Fruit fly (Drosophila melanogaster) whole organism, wandering third instar larva: ENCODE results near the gene CG6565.

Source experiments
- Dfd ChIP-seq: fragments of >200 bp; optimal IDR thresholded peaks from 2 replicates; lab custom pipeline; 2017; ENCODE audit warnings: missing biosample characterization, missing genetic modification characterization
- Hr78 ChIP-seq: fragments of >200 bp; optimal IDR thresholded peaks from 2 replicates; lab custom pipeline; 2017; ENCODE audit warnings: missing biosample characterization, missing genetic modification characterization
- OdsH ChIP-seq: fragments of 200-800 bp; sonication (Bioruptor generic); optimal IDR thresholded peaks from 2 replicates; lab custom pipeline; 2016; ENCODE audit warnings: missing biosample characterization, mild to moderate bottlenecking, missing genetic modification characterization
- usp ChIP-seq: fragments of >200 bp; optimal IDR thresholded peaks from 2 replicates; lab custom pipeline; 2017; ENCODE audit warnings: missing biosample characterization, missing genetic modification characterization

DNA sequence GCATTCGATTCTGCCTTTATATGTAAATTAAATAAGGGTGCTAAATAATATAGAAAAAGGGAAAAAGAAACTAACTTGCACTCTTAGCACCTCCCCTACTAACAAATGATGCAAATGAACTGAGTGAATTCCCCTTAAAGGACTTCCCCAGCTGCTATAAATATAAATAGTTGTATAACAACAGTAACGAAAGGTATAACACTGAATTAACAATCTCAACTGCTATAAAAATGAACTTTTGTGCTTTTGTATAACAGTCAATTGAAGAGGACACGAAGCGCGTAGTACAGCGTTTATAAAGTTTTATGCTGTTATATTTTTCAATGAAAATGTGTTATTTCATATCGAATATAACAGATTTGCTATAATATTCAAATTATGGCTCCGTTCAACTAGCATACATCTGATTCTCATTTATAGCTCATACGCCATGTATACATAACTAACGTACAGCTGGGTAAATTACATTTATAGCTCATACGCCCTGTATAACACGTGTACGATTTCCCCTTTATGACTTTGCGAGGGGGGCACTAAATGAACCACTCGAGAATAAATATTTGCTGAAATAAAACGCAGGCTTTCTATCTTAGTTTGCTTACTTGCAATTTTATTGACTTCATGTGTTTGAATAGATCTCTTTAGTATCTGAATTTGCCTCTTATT lies 24.4 kb upstream of the CG6565 start:
- TF ChIP-seq usp (GFP tag; lab: Kevin White, UChicago) (no peak), Hr78 (GFP tag; lab: Kevin White, UChicago) (no peak), OdsH (GFP tag; lab: Kevin White, UChicago) (no peak), Dfd (GFP tag; lab: Kevin White, UChicago) (no peak)
